Fruit fly (Drosophila melanogaster) S2 (cell line): ENCODE data around the gene CG6763.

Experiments
- CG8478 ChIP-seq: fragments of >200 bp; optimal IDR thresholded peaks from 2 replicates; lab custom pipeline; 2018
- CTCF ChIP-seq, 2 experiments: fragments of >200 bp; optimal IDR thresholded peaks; 2 replicates each; lab custom pipeline; 2018

DNA sequence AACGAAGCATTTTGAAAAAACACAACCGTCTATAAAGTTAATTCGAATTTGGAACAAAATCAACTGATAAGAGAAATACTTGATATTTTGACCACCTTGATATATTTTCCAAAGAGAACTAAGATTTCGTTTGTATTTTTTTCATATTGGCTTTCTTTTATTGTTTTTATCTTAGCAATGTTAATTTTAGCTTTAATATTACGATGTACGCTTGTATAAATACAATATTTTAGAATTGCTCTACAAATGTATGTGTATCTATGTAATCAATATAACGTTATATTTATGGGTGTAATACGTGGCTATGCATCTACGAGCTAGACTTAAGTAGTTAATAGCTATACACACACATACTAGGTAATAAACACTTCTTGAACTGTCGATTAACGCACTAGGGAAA, 6.3 kb downstream of the CG6763 start, which contains the start of gene bb8:
- TF ChIP-seq CG8478 (lab: Kevin White, UChicago) (no peak), CTCF (optimal IDR thresholded peaks at IDR 0.05; lab: Kevin White, UChicago) (no peak)
